Fruit fly (Drosophila melanogaster) whole organism, pupa: Measurements from ENCODE around the gene CG18666.

Experiments used
- CG10348 ChIP-seq: fragments of 200-800 bp; sonication (Bioruptor generic); IDR thresholded peaks from 2 replicates; pipeline ENCODE4 v1.3.6; 2022; ENCODE audit warnings: missing biosample characterization, missing genetic modification characterization
- CG14655 ChIP-seq: fragments of 200-800 bp; sonication (Bioruptor generic); optimal IDR thresholded peaks from 3 replicates; lab custom pipeline; 2017; ENCODE audit warnings: mild to moderate bottlenecking, missing biosample characterization, missing genetic modification reagents, missing genetic modification characterization
- CG17806 ChIP-seq: fragments of 200-800 bp; sonication (Bioruptor generic); optimal IDR thresholded peaks from 2 replicates; lab custom pipeline; 2018; ENCODE audit warnings: missing biosample characterization, mild to moderate bottlenecking, missing genetic modification characterization, moderate library complexity
- D1 ChIP-seq: fragments of 200-800 bp; sonication (Bioruptor generic); optimal IDR thresholded peaks from 2 replicates; lab custom pipeline; 2018; ENCODE audit warnings: missing biosample characterization, mild to moderate bottlenecking, missing genetic modification characterization, moderate library complexity
- EcR ChIP-seq: fragments of 200-800 bp; sonication (Bioruptor generic); optimal IDR thresholded peaks from 3 replicates; lab custom pipeline; 2019; ENCODE audit warnings: missing biosample characterization, missing genetic modification characterization, mild to moderate bottlenecking, moderate library complexity, missing genetic modification reagents
- Pif1B ChIP-seq: fragments of 200-800 bp; sonication (Bioruptor generic); optimal IDR thresholded peaks from 3 replicates; lab custom pipeline; 2016; ENCODE audit warnings: missing biosample characterization, missing genetic modification characterization
- gl ChIP-seq: fragments of 200-800 bp; sonication (Bioruptor generic); optimal IDR thresholded peaks from 2 replicates; lab custom pipeline; 2018; ENCODE audit warnings: missing biosample characterization, mild to moderate bottlenecking, missing genetic modification characterization
- rn ChIP-seq: fragments of 200-800 bp; sonication (Bioruptor generic); IDR thresholded peaks from 2 replicates; pipeline ENCODE4 v1.3.6; 2022; ENCODE audit warnings: missing biosample characterization, missing genetic modification characterization

DNA sequence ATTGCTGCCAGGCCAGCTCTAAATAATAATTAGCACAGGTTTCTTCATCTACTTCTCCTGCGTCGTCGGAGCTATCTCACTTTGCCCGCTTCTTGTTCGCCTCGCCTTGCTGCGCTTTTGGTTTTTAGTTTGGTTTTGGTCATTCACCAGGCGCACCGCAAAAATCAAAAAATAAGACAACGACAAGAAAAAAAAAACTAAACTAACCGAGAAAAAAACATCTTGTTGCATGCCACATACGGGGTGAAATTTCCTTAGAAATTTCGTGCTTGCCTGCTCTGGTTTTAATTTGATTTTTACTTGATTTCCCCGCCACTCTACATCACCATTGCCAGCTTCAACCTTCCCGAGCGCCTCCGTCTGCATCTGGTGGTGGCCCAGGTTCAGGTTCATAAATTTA, 7.2 kb downstream of the CG18666 start:
- no peak for TF ChIP-seq CG17806 (tag; lab: Kevin White, UChicago)
- TF ChIP-seq rn (GFP tag; lab: Robert Waterston, UW): no peak
- TF ChIP-seq D1 (tag; lab: Kevin White, UChicago): no peak
- TF ChIP-seq CG10348: no peak
- TF ChIP-seq CG14655: no peak
- no peak for TF ChIP-seq gl (tag; lab: Kevin White, UChicago)
- TF ChIP-seq EcR (GFP tag; lab: Kevin White, UChicago): no peak
- no peak for TF ChIP-seq Pif1B
